Fruit fly (Drosophila melanogaster): ENCODE results near the gene CG9132.

Gene CG9132

DNA sequence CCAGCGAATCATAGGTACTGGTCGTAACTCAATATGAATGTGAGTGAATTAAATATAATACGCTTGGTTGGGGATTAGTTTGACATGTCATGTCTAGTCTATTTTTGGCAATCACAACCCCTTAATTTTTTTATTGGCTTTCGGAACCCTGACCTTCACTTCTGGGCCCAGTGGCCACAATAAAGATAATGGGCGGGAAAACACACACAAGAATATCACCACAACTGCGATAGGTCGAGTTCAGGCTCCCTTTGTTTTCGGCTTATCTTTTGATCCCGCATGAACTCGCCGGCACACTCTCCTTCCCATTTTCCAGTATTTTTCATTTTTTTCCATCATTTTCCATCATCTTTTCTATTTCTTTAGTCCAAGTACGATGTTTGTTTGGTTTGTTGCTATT lies 17.7 kb upstream of the CG9132 start:
- TF ChIP-seq Eip93F (GFP tag; optimal IDR thresholded peaks at IDR 0.05) (no peak), CG7368 (GFP tag; optimal IDR thresholded peaks at IDR 0.05) (no peak), topi (GFP tag; optimal IDR thresholded peaks at IDR 0.05) (no peak), svp (GFP tag) (peak; percentile 92)

dm6 chrX:16816500-16816899 lies 16.0 kb upstream of the CG9132 start:
- TF ChIP-seq acj6 (GFP tag; optimal IDR thresholded peaks at IDR 0.05) (no peak), Sox15 (GFP tag; optimal IDR thresholded peaks at IDR 0.05) (no peak), salr (GFP tag; optimal IDR thresholded peaks at IDR 0.05) (no peak), Eip78C (GFP tag) (peak; percentile 54), CG8119 (GFP tag; IDR thresholded peaks at IDR 0.05) (no peak), CG32006 (GFP tag; optimal IDR thresholded peaks at IDR 0.05) (peak; percentile 30), CG6808 (GFP tag; optimal IDR thresholded peaks at IDR 0.05) (no peak), Eip75B (GFP tag; optimal IDR thresholded peaks at IDR 0.05) (no peak), svp (GFP tag) (peak; percentile 43), CG4318 (GFP tag; optimal IDR thresholded peaks at IDR 0.05) (no peak), ss (GFP tag; optimal IDR thresholded peaks at IDR 0.05) (no peak), lz (GFP tag; optimal IDR thresholded peaks at IDR 0.05) (no peak), fd85E (GFP tag; optimal IDR thresholded peaks at IDR 0.05) (no peak), fd59A (GFP tag; optimal IDR thresholded peaks at IDR 0.05) (no peak), achi (GFP tag; optimal IDR thresholded peaks at IDR 0.05) (no peak), Hr39 (GFP tag; optimal IDR thresholded peaks at IDR 0.05) (no peak), vri (GFP tag; optimal IDR thresholded peaks at IDR 0.05) (no peak), esn (GFP tag; optimal IDR thresholded peaks at IDR 0.05) (no peak), CG3032 (tag; optimal IDR thresholded peaks at IDR 0.05) (no peak), dsx (GFP tag; optimal IDR thresholded peaks at IDR 0.05; ENCODE audit: poor library complexity, severe bottlenecking) (no peak), eg (GFP tag; IDR thresholded peaks at IDR 0.05) (0 out of 3 replicates have a peak, but pooled peaks have one; percentile 9), CG1621 (tag; optimal IDR thresholded peaks at IDR 0.05) (no peak), CG6792 (GFP tag; optimal IDR thresholded peaks at IDR 0.05) (no peak), Hr4 (GFP tag; optimal IDR thresholded peaks at IDR 0.05) (no peak), OdsH (GFP tag; optimal IDR thresholded peaks at IDR 0.05) (no peak), CG6276 (GFP tag; optimal IDR thresholded peaks at IDR 0.05) (no peak), topi (GFP tag; optimal IDR thresholded peaks at IDR 0.05) (no peak), Met (GFP tag; optimal IDR thresholded peaks at IDR 0.05) (no peak)

- TF ChIP-seq lz (GFP tag; optimal IDR thresholded peaks at IDR 0.05) (no peak), Ets21C (GFP tag; optimal IDR thresholded peaks at IDR 0.05) (no peak), CG10631 (GFP tag; optimal IDR thresholded peaks at IDR 0.05) (peak; percentile 6), CG31627 (GFP tag; optimal IDR thresholded peaks at IDR 0.05) (no peak), pdm3 (GFP tag; optimal IDR thresholded peaks at IDR 0.05) (peak; percentile 22), dac (GFP tag; optimal IDR thresholded peaks at IDR 0.05) (no peak), CG9139 (GFP tag; optimal IDR thresholded peaks at IDR 0.05) (no peak), CG6792 (GFP tag; optimal IDR thresholded peaks at IDR 0.05) (no peak), Eip75B (GFP tag; optimal IDR thresholded peaks at IDR 0.05) (peak; percentile 15), net (GFP tag; optimal IDR thresholded peaks at IDR 0.05) (no peak), CG6808 (GFP tag; optimal IDR thresholded peaks at IDR 0.05) (peak; percentile 24), CG6854 (GFP tag; optimal IDR thresholded peaks at IDR 0.05) (no peak), topi (GFP tag; optimal IDR thresholded peaks at IDR 0.05) (peak; percentile 9), salr (GFP tag; optimal IDR thresholded peaks at IDR 0.05) (peak in 1 of 2 experiments; percentile 27), CG3032 (tag; optimal IDR thresholded peaks at IDR 0.05) (peak; percentile 43), CG6276 (GFP tag; optimal IDR thresholded peaks at IDR 0.05) (peak; percentile 35), CG15336 (GFP tag; IDR thresholded peaks at IDR 0.05) (peak; percentile 80), Hr39 (GFP tag; optimal IDR thresholded peaks at IDR 0.05) (no peak), Met (GFP tag; optimal IDR thresholded peaks at IDR 0.05) (peak; percentile 10), fkh (GFP tag; optimal IDR thresholded peaks at IDR 0.05) (no peak), Blimp-1 (GFP tag; optimal IDR thresholded peaks at IDR 0.05) (no peak), OdsH (GFP tag; optimal IDR thresholded peaks at IDR 0.05) (peak; percentile 21), achi (GFP tag; optimal IDR thresholded peaks at IDR 0.05) (peak; percentile 25), cyc (GFP tag; optimal IDR thresholded peaks at IDR 0.05) (no peak), CG1621 (tag; optimal IDR thresholded peaks at IDR 0.05) (no peak), Hr38 (GFP tag; optimal IDR thresholded peaks at IDR 0.05) (no peak), Smox (GFP tag; optimal IDR thresholded peaks at IDR 0.05) (peak; percentile 1), CG4318 (GFP tag; optimal IDR thresholded peaks at IDR 0.05) (peak; percentile 26), eg (GFP tag; IDR thresholded peaks at IDR 0.05) (peak; percentile 68; the same call in 2 of the 3 replicates), CG11294 (GFP tag; IDR thresholded peaks at IDR 0.05) (no peak), acj6 (GFP tag; optimal IDR thresholded peaks at IDR 0.05) (peak; percentile 15), esn (GFP tag; optimal IDR thresholded peaks at IDR 0.05) (no peak), CG8319 (GFP tag; optimal IDR thresholded peaks at IDR 0.05) (no peak), CG32006 (GFP tag; optimal IDR thresholded peaks at IDR 0.05) (peak; percentile 62), fd85E (GFP tag; optimal IDR thresholded peaks at IDR 0.05) (no peak)
Measured at dm6 chrX:16815168-16815567, 14.7 kb upstream of the CG9132 start.

Data from whole organism, prepupa.